Fruit fly (Drosophila melanogaster): Measurements from ENCODE around the gene CG1924.

DNA sequence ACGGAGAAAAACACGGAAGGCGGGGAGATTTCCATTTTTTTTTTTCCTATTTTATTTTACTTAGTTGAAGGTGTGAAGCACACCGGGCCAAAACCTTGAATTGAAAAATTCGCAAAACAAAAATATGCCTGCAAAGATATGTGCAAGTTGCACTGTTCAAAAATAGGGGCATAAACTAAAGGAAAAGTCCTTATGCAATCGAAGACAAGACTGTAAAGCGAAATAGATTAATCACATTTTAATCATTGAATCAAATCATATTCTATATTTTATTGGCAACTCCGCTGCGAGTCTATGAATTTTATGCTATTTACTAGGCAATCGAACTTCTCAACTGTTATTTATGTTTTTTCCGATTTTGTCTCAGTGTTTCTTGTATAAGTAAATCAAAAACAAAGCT is 29.2 kb upstream of the CG1924 start:
- no peak for TF ChIP-seq CG11294 (GFP tag; IDR thresholded peaks at IDR 0.05)
- TF ChIP-seq vri (GFP tag; optimal IDR thresholded peaks at IDR 0.05): no peak
- TF ChIP-seq pdm3 (GFP tag; optimal IDR thresholded peaks at IDR 0.05): peak; percentile 9
- TF ChIP-seq svp (GFP tag): no peak
- no peak for TF ChIP-seq Blimp-1 (GFP tag; optimal IDR thresholded peaks at IDR 0.05)
- no peak for TF ChIP-seq Hr39 (GFP tag; optimal IDR thresholded peaks at IDR 0.05)
- TF ChIP-seq esn (GFP tag; optimal IDR thresholded peaks at IDR 0.05): no peak

Measured in whole organism, prepupa.